Worm (Caenorhabditis elegans) whole organism, dauer: Measurements from ENCODE around the gene F54E2.1.

Experiments
- unc-62 ChIP-seq: sonication (generic microtip); optimal IDR thresholded peaks from 2 replicates; lab custom pipeline; 2017; ENCODE audit warnings: missing biosample characterization, missing genetic modification reagents, missing genetic modification characterization

Gene F54E2.1

ce11 chrV:2810164-2810563 is at the start of gene F54E2.1:
TSS of gene F54E2.1 (plus strand) at chrV:2810398.
- TF ChIP-seq unc-62 (GFP tag; lab: Kevin White, UChicago), result no peak

ce11 chrV:2761470-2761869 is 48.7 kb upstream of the F54E2.1 start:
- no peak for TF ChIP-seq unc-62 (GFP tag; lab: Kevin White, UChicago)

DNA sequence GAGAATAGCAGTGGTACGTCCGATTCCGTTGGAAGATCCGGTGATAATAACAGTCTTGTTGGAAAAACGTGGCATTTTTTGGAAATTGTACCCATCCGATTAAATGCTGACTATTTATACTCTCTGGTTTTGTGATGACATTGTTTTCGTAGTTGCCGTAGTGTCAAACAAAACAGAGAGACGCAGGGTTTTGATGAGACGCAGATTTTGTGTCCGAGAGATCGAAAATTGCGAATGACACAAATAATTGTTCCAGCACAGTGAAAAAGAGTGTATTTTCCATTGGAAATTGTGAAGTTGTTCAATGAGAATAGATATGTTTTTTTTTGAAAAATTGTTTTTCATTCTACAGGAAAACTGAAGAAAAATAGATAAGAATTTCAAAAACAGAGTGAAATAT is 47.1 kb upstream of the F54E2.1 start, which contains the start of gene R05D8.7:
Gene R05D8.7 (minus strand): TSS at position 104 of the 400 bp plus-strand sequence.
- TF ChIP-seq unc-62 (GFP tag; lab: Kevin White, UChicago), result no peak

ce11 chrV:2765052-2765451 is 45.1 kb upstream of the F54E2.1 start, which contains the start of gene dhs-14:
TSS of gene dhs-14 (minus strand) at chrV:2765200.
- TF ChIP-seq unc-62 (GFP tag; lab: Kevin White, UChicago), result no peak

DNA sequence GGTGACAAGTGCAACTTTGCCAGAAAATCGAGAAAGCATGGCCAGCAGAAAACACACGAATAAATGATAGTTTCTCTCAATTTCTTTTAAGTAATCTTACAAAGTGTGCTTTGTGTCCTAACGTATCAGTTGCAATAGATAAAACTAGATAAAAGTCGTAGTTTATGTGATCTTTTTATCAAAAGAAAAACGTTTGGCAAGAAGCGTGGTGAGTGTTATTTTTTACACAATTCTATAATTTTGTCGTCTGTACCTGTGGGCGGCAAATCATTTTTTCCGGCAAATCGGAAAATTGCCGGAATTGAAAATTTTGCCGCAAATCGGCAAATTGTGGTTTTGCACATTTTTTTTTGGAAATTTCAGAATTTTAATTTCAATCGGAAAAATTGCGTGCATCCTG is 42.7 kb upstream of the F54E2.1 start, which contains the start of gene R05D8.9:
Gene R05D8.9 (minus strand): TSS at position 101 of the 400 bp plus-strand sequence.
- TF ChIP-seq unc-62 (GFP tag; lab: Kevin White, UChicago), result no peak

DNA sequence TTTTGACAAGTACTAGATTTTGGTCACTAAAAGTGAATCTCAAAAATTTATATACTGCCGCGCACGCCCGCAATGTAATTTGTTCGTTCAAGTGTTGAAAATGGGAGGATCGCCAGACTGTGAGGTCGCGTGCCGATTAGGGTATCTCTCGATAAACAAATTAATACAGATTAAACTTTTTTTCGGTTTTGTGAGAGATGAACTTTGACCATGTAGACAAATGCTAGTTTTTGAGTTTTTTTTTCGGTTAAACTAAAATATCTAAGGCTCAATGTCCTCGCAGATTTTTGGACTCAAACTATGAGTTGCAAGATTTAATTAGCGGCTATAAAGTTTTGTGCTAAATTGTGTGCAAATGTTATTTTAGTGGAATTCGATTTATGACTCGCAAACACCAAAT is 40.4 kb upstream of the F54E2.1 start, which contains the start of gene dhs-15:
Gene dhs-15 (minus strand): TSS at position 101 of the 400 bp plus-strand sequence.
- TF ChIP-seq unc-62 (GFP tag; lab: Kevin White, UChicago), result no peak

ce11 chrV:2771560-2771959 is 38.6 kb upstream of the F54E2.1 start, which contains the start of gene srh-56:
TSS of gene srh-56 (plus strand) at chrV:2771860.
- TF ChIP-seq unc-62 (GFP tag; lab: Kevin White, UChicago), result no peak

DNA sequence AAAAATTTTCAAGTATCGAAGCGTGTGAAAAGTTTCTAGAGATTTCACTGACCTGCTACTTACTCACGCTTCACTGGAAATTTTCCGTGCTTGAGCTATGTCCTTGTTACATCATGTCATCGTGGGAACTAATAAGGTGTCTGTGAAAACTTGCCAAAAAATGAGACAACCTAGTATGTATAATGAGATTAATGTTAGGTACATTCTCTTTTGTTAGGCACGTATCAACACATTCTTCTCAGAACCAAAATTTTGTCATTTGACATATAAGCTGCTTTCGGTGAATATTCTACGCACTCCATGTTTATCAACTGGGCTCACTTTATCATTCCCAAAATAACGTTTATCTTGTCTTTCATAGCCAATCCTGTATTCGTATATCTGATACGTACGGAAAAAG is 36.2 kb upstream of the F54E2.1 start, which contains the start of gene srj-18:
Gene srj-18 (plus strand): TSS at position 301 of the 400 bp plus-strand sequence.
- TF ChIP-seq unc-62 (GFP tag; lab: Kevin White, UChicago), result no peak

ce11 chrV:2780786-2781185 is 29.4 kb upstream of the F54E2.1 start, which contains the start of gene R05D8.11:
TSS of gene R05D8.11 (minus strand) at chrV:2780886.
- TF ChIP-seq unc-62 (GFP tag; lab: Kevin White, UChicago), result no peak

- TF ChIP-seq unc-62 (GFP tag; lab: Kevin White, UChicago), result no peak
Observed at ce11 chrV:2792958-2793357, 17.2 kb upstream of the F54E2.1 start.

ce11 chrV:2795998-2796397 is 14.2 kb upstream of the F54E2.1 start, which contains the start of gene F54E2.2:
TSS of gene F54E2.2 (plus strand) at chrV:2796298.
- TF ChIP-seq unc-62 (GFP tag; lab: Kevin White, UChicago), result no peak

DNA sequence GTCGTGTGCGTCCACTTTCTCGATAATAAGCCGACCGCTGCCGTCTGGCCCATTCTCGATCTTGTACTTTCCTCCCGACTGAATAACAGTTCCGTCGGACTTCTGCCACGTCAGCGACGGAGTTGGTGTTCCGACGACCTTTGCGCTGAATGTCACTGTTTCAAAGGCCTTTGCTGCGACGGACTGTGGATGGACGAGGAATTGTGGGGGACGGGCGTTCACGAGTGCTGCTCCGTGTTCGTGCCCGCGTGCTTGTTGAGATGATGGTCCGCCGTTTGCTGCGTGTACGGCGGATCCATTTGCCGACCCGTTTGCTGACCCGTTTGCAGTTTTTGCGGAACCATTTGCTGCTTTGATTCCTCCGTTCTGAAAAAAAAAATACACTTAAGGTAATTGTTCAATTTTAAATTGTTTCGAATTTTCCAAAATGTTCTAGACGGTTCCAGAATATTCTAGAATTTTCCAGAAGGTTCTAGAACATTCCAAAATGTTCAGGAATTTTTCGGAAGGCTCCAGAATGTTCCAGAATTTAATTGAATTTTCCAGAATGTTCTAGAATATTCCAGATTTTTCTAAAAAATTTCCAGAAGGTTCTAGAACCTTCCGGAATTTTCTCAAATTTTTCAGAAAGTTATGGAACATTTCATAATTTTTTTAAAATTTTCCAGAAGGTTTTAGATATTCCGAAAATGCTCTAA is 10.9 kb upstream of the F54E2.1 start:
- TF ChIP-seq unc-62 (GFP tag; lab: Kevin White, UChicago), result no peak

- TF ChIP-seq unc-62 (GFP tag; lab: Kevin White, UChicago), result no peak
Observed at ce11 chrV:2800676-2801075, 9.5 kb upstream of the F54E2.1 start.

DNA sequence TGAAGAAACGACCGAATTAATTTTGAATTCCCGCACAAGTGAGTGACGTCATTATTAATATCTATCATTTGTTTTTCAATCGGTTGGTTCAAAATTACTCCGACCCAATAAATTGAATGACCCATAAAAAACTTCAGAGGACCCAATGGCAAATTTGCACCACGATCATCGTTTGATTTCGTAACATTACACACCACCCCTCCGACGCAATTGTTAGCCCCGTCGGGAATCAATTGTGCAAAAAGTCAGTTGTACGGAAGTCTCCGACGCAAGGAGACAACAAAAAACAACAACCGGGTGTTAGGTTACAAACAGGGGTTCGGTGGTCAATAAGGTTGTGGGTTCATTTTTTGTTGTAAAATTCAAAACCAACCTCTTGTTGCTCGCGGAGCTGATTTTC is 8.2 kb upstream of the F54E2.1 start:
- TF ChIP-seq unc-62 (GFP tag; lab: Kevin White, UChicago), result no peak

- TF ChIP-seq unc-62 (GFP tag; lab: Kevin White, UChicago), result no peak
Observed at ce11 chrV:2803258-2803657, 6.9 kb upstream of the F54E2.1 start.

DNA sequence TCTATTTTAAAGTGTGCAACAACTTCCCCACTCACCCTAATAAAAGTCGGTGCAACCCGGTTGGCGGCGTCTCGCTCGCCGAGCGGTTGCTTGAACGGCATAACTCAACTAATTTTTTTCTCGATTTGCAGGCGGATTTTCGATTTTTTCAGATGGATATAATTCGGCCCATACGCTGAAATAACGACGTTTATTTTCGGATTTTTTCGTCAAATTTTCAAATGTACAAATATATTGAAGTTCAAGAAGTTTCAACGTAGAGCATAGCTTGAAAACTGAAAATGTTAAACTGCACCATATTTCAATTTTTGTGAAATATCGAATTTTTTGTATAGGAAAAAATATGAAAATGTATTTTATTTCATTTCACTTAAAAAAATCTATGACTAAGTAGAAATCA is 2.4 kb upstream of the F54E2.1 start, which contains the start of gene ketn-1:
Gene ketn-1 (minus strand): TSS at position 101 of the 400 bp plus-strand sequence.
- TF ChIP-seq unc-62 (GFP tag; lab: Kevin White, UChicago), result no peak

DNA sequence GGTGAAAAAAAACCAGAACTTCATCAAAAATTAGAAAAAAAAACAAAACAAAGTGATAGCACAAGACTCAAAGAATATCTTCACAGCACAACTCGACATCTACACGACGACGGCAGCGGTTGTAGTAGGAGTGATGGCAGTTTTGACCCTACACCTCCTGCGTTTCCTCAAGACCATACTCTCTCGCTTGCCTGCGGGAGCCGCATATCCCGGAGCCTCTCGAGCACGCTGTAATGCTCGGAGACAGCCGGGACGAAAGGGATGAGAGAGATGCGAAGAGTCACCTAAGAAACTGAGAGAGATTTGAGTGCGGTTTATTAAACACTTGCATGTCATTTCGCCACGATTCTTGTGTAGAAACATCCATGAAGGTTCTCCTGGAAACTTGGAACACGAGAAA is 755 bp upstream of the F54E2.1 start:
- no peak for TF ChIP-seq unc-62 (GFP tag; lab: Kevin White, UChicago)
